Worm (Caenorhabditis elegans): ENCODE measurements around the gene T12G3.6.

The T12G3.6 gene

DNA sequence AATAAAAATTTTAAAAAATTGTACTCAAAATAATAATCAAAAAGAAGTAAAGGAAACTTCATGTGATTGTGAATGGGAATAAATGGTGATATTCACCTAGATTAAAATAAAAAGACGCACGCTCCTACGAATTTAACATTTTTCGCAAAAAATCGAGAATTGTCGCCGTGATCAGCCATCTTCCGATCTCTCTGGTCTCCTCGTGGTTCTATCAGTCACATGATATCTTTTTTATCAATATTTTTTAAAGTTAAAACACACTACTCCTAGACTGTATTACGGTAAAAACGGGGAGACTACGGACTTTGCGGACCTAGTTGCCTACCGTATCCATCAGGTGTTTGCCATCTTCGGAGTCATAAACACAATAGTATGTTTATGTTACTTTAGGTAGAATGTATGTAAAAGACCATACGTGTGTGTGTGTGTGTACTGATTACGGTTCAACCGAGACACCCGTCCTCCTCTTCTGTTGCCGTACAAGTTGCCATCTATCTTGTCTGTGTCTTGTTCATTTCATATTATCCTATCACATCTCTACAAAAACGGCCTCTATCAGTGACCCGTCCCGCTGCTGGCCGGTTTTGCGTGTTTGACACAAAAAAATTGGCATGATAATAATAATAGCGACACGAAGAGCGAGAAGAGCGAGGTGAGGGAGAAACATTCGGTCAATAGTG lies 15.6 kb upstream of the T12G3.6 start, which contains the start of gene T12G3.2:
T12G3.2 (minus strand) TSS at position 444 of the 680 bp plus-strand sequence.
- TF ChIP-seq W03F9.2 (tag; optimal IDR thresholded peaks at IDR 0.05) (no peak), dao-5 (tag; optimal IDR thresholded peaks at IDR 0.05) (no peak), him-1 (tag; optimal IDR thresholded peaks at IDR 0.05) (no peak)

DNA sequence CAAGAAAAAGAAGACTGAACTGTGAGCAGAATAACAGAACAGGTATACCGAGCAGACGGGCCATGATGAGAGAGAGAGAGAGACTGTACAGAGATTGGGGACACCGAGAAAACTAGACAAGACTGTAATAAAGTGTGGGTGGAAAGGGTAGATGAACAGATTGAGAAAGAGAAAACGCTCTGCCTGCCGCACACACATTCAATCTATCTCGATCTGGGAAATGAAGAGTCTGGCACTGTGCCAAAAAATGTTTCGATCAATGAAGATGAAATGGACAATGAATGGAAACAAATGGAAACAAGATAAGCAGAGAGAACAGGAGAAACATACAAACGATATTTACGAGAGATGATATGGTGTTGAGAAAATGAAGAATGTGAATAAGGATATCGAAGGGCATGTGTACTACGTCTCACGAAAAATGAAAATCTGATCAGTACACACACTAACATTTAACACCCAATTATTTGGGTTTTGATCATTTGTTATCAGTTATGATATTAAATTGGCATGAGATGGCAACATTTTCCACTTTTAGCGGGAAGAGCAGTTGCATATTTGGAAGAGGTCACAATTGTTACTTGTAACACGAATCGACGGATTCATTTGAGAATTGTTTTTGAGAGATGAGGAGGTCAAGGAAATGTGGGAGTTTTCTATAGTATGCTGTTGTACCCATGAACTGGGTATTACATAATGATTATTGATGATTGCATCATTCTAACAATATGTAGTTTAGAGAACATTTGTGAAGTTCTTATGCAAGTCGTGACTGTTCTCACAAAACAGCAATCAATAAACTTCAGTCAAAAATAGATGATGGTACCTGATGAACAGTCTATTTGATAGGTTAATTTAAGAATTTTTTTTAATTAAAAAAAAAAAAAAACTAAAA lies 14.0 kb upstream of the T12G3.6 start:
- TF ChIP-seq W03F9.2 (tag; optimal IDR thresholded peaks at IDR 0.05), result no peak
- no peak for TF ChIP-seq dao-5 (tag; optimal IDR thresholded peaks at IDR 0.05)

DNA sequence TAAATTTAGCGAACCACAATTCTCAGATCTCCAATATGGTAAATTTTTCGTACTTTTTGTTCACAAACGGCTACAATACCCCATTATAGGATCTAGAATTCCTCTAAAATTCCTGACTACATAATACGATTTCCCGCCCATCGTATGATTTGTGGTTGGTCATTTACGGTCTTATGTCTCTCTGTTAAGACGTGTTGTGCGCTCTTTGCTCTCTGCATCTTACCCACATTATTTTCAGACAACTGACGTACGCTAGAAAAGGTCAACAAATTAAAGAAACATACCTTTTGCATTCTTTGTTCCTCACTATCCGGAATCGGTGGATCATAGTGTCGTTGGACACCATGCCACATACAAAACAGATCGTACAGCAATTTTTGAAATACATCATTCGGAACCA lies 12.0 kb upstream of the T12G3.6 start:
- TF ChIP-seq him-1 (tag; optimal IDR thresholded peaks at IDR 0.05) (no peak), dao-5 (tag; optimal IDR thresholded peaks at IDR 0.05) (no peak)

DNA sequence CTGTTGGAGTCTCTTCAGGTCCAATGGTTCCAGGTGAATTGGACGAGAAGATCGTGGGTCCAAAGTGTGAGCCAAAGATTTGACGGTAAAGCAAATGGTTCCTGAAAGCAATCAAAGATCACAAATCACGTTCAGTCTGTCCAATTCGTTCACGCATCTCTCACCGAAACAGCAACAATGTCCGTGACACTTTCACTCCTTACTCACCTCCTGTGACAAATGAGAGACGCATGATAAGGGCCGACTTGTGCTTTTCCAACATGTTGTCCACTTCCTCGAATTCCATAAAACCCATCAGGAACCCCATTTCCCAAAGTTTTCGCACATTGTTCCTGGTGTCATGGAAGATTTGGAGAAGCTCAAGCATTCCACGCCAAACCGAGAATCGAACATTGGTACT lies 9.4 kb upstream of the T12G3.6 start:
- no peak for TF ChIP-seq dao-5 (tag; optimal IDR thresholded peaks at IDR 0.05)
- no peak for TF ChIP-seq W03F9.2 (tag; optimal IDR thresholded peaks at IDR 0.05)
- TF ChIP-seq him-1 (tag; optimal IDR thresholded peaks at IDR 0.05), result no peak

DNA sequence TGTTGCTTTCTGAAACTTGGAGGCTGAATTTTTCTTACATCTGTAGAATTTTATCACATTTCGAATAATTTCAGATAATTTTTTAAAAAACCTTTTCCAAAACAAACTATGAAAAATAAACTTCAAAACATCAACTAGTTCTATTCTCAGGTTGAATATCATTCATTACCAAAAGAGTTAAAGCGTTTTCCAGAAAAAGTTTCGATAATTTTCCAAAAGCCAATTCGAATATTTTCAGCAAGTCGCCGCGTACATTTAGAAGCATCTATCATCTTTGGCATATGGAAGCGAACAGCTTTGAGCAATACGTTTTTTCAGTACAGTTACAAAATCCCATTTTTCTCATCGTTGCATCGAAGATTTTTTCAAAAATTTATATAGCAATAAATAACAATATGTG lies 5.9 kb upstream of the T12G3.6 start:
- TF ChIP-seq dao-5 (tag; optimal IDR thresholded peaks at IDR 0.05) (no peak), W03F9.2 (tag; optimal IDR thresholded peaks at IDR 0.05) (peak; percentile 39), him-1 (tag; optimal IDR thresholded peaks at IDR 0.05) (no peak)

DNA sequence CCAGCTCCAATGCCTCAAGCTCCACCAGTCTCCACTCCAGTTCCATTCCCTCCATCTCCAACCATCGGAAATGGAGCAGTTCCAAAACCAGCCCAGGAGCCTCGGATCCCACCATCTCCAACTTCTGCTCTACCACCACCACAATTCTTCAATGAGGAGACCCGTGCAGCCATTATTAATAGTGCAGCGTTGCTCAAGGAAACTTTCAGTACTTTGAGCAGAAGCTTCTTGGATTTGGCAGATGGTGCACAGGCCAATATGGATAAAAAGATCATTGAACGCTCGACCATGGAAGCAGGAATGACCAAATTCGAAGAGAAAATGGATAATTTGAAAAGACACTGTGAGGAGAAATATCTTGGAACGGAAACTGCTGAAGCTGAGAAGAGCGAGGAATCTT lies 4.4 kb upstream of the T12G3.6 start:
- TF ChIP-seq him-1 (tag; optimal IDR thresholded peaks at IDR 0.05) (no peak), W03F9.2 (tag; optimal IDR thresholded peaks at IDR 0.05) (no peak), dao-5 (tag; optimal IDR thresholded peaks at IDR 0.05) (no peak)

DNA sequence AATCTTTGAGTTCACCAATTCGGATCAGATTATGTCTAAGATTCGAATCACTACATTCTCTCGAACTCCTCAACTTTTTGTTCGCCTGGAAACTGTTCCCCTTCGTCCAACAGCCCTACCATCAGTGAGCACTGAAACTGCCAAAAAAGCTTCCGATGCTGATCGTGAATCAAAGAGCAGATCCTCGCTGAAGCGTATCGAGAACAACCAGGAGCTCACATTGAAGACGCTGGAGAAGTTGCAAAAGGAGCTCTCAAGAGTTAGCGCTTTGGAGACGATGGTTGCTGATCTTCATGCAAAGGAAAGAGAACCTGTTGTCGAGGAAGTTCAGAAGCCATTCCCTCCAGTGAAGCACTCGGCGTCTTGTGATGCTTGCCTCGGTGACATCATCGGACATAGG lies 3.7 kb upstream of the T12G3.6 start:
- no peak for TF ChIP-seq W03F9.2 (tag; optimal IDR thresholded peaks at IDR 0.05)
- no peak for TF ChIP-seq him-1 (tag; optimal IDR thresholded peaks at IDR 0.05)
- TF ChIP-seq dao-5 (tag; optimal IDR thresholded peaks at IDR 0.05), result no peak

DNA sequence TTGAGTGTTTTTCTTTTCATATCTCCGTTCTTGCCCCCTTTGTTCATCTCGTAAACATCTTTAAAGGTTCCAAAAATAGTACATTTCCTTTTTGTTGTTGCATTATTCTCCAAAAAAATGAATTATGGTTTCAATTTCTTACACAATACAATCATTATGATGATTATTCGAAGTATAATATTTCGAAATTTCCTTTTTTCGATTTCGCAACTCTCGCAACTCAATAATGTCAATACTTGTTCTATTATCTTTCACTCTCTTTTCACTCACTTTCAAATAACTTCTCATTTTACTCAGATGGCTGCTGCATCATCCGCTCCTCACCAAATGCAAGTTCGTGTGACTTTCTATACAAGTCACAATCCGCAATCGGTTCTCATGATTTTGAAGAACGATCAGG lies 2.9 kb upstream of the T12G3.6 start, which contains the start of gene sqst-1:
sqst-1 (plus strand) TSS at position 298 of the 400 bp plus-strand sequence.
- TF ChIP-seq W03F9.2 (tag; optimal IDR thresholded peaks at IDR 0.05), result peak; percentile 12
- no peak for TF ChIP-seq dao-5 (tag; optimal IDR thresholded peaks at IDR 0.05)
- no peak for TF ChIP-seq him-1 (tag; optimal IDR thresholded peaks at IDR 0.05)

DNA sequence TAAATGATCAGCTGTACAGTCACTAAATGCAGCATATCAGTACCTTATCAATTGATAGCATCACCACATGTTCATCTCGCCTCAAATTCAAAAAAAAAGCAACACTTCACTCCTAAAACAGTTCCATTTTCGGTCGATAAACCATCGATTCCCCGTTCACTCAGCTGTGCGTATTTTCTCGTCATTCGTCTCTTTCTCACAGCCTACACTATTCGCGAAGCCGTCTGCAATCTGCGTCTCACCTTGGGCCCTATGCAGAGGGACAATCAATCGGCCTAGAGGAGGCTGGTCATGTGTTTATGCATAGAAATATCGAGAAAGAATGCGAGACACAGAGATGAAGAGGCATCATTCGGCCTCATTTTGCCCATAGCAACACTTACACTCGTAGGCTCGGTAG lies 1.3 kb upstream of the T12G3.6 start:
- TF ChIP-seq him-1 (tag; optimal IDR thresholded peaks at IDR 0.05), result peak; percentile 8
- peak; percentile 66 for TF ChIP-seq dao-5 (tag; optimal IDR thresholded peaks at IDR 0.05)
- TF ChIP-seq W03F9.2 (tag; optimal IDR thresholded peaks at IDR 0.05), result peak; percentile 2

DNA sequence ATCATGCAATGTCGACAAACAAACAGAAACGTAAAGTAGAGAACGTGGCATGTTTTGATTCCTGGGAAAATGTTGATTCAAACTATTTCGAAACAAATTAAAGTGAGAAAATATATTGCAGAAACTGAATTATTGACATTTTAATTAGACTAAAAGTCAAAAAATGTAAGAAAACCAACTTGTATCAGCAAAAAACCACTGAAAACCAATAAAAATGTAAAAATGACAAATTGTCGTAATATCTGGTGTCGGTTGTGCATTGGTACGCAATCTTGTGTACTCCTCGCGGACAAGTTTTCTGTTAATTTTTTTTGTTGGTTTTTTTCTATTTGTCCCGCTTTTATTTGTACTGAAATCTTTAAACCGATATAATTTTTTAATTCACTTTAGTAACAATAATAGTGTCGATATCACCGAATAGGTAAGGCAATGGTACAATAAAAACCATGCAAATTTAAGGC lies 1.3 kb downstream of the T12G3.6 start, which contains the start of gene T12G3.11:
T12G3.11 (minus strand) TSS at position 51 of the 461 bp plus-strand sequence.
- TF ChIP-seq him-1 (tag; optimal IDR thresholded peaks at IDR 0.05) (no peak), W03F9.2 (tag; optimal IDR thresholded peaks at IDR 0.05) (peak; percentile 58)

DNA sequence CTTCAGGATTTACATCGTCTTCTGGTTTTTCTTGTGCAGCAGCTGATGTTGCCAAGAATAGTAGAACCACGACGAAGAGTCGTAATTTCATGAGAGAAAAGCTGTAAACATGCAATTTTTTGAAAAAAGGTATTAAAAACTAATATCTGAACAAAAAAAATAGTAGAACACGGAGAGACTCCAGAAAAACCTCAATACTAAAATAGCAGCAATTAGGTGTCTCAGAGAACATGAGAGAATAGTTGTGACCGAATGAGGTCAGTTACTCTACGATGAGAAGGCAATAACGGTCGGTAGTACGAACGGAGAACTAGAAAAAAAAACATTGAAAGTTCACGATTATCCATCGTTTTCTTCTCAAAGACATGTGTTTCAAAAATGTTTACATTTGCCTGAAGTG lies 2.0 kb downstream of the T12G3.6 start, which contains the start of gene tgn-38:
tgn-38 (minus strand) TSS at position 101 of the 400 bp plus-strand sequence.
- TF ChIP-seq dao-5 (tag; optimal IDR thresholded peaks at IDR 0.05), result no peak

DNA sequence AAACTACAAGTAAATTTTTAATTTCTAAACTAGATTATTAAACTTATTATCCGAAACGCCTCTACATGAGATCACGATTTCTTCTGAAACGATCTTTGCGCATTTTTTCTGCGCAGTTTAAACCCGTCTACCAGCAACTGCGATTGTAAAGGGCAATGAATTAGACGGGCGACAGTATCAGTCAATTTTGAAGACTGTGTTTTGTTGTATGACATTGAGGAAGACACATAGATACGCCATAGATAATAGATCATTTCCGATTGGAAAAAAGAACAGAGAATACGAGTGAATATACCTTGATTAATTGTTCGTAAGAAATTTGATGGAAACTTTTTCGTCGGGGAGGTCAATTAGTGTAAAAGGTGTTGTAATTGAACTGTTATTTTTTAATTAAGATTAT lies 9.7 kb downstream of the T12G3.6 start:
- TF ChIP-seq W03F9.2 (tag; optimal IDR thresholded peaks at IDR 0.05) (no peak), him-1 (tag; optimal IDR thresholded peaks at IDR 0.05) (no peak), dao-5 (tag; optimal IDR thresholded peaks at IDR 0.05) (no peak)

DNA sequence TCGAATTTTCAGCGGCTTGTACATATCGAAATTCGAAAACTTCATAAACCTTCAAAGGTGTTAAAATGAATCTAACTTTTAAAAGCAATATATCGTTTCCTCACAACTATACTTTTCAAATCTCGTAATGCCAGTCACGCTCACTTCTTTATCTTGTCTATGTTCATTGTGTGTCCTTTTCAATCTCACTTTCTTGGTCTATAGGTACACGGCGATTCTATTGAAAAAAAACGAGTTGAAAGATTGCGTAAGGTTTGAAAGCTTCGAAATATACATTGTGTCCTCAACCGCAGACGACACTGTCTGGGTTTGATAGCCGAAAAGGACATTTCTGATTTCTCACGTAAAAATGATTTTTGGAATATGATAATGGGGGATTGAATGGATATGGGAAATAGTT lies 12.2 kb downstream of the T12G3.6 start:
- TF ChIP-seq dao-5 (tag; optimal IDR thresholded peaks at IDR 0.05) (no peak), him-1 (tag; optimal IDR thresholded peaks at IDR 0.05) (no peak), W03F9.2 (tag; optimal IDR thresholded peaks at IDR 0.05) (no peak)

DNA sequence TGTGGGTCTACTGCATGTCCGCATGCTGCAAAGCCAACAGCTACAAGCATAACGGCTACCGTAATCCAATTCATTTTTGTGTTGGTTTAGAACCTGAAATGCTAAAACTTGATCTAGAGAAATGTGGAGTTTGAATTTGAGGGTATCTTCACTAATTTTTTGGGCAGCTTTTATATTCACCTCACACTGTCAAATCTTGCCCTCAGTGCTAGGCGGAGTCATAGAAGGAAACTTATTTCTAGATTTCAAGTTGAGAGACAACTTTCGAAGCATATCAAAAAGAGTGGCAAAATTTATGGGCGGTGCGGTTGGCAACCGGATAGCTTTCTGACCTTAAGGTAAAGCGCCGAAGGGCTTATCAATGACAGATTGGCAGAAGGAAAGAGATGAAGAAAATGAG lies 15.5 kb downstream of the T12G3.6 start, which contains the start of gene lips-6:
lips-6 (minus strand) TSS at position 101 of the 400 bp plus-strand sequence.
- TF ChIP-seq dao-5 (tag; optimal IDR thresholded peaks at IDR 0.05), result no peak
